ENCODE assay signal across 3 worm cellular contexts in the genomic region with DNA sequence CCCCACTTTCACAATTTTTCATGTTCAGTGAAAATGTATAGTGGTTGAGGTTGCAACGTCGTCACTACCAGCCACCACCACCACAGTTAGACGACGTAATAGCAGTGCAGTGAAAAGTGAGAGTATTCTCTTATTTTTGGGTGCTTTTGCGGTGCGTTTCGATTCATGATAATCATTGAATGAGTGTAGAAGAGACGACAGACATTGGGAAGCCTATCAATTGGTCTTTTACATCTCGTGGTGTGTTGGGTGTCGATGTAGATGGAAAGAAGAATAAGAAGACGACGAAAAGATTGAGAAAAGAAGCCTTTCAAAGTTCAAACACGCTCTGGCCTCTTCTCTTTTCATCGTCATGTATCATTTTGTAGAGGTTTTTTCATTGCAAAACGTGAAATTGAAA.
TF ChIP-seq lines count a peak whose summit lies in the region.

No protein-coding gene starts in this region.

TF ChIP-seq in whole organism, L1 larva, 84 proteins besides CTCF, POLR2A, EP300 and RAD21 (continued from another document and continues in another):
- TF ChIP-seq ceh-88 (GFP tag; IDR thresholded peaks at IDR 0.05; lab: Robert Waterston, UW): no peak
- no peak for TF ChIP-seq fkh-4 (tag; optimal IDR thresholded peaks at IDR 0.05; lab: Kevin White, UChicago; ENCODE audit: borderline replicate concordance)
- no peak for TF ChIP-seq isw-1 (GFP tag; IDR thresholded peaks at IDR 0.05; lab: Robert Waterston, UW)
- no peak for TF ChIP-seq ztf-11 (tag; optimal IDR thresholded peaks at IDR 0.05; lab: Kevin White, UChicago)
- peak; percentile 84 for TF ChIP-seq nhr-20 (tag; optimal IDR thresholded peaks at IDR 0.05; lab: Kevin White, UChicago)
- no peak for TF ChIP-seq ceh-8 (GFP tag; optimal IDR thresholded peaks at IDR 0.05; lab: Kevin White, UChicago)
- no peak for TF ChIP-seq ceh-90 (tag; optimal IDR thresholded peaks at IDR 0.05; lab: Kevin White, UChicago)
- TF ChIP-seq egl-27 (tag; optimal IDR thresholded peaks at IDR 0.05; lab: Kevin White, UChicago): no peak
- TF ChIP-seq fos-1 (tag; optimal IDR thresholded peaks at IDR 0.05; lab: Kevin White, UChicago): no peak
- TF ChIP-seq mab-9 (GFP tag; IDR thresholded peaks at IDR 0.05; lab: Robert Waterston, UW): no peak
- no peak for TF ChIP-seq sup-37 (GFP tag; optimal IDR thresholded peaks at IDR 0.05; lab: Kevin White, UChicago)
- TF ChIP-seq efl-3 (GFP tag; optimal IDR thresholded peaks at IDR 0.05; lab: Kevin White, UChicago): no peak
- peak; percentile 12 to 93 (median 72) for TF ChIP-seq elt-3 (tag; optimal IDR thresholded peaks at IDR 0.05; lab: Kevin White, UChicago)
- TF ChIP-seq lin-15B (tag; optimal IDR thresholded peaks at IDR 0.05; lab: Kevin White, UChicago): no peak
- no peak for TF ChIP-seq alr-1 (tag; optimal IDR thresholded peaks at IDR 0.05; lab: Kevin White, UChicago; ENCODE audit: borderline replicate concordance)
- TF ChIP-seq hpl-2 (GFP tag; optimal IDR thresholded peaks at IDR 0.05; lab: Kevin White, UChicago): no peak
- TF ChIP-seq sptf-1 (tag; optimal IDR thresholded peaks at IDR 0.05; lab: Kevin White, UChicago): no peak
- TF ChIP-seq egl-13 (tag; optimal IDR thresholded peaks at IDR 0.05; lab: Kevin White, UChicago): no peak
- TF ChIP-seq C04F5.9 (tag; optimal IDR thresholded peaks at IDR 0.05; lab: Kevin White, UChicago): no peak
- TF ChIP-seq lin-35 (GFP tag; optimal IDR thresholded peaks at IDR 0.05; lab: Kevin White, UChicago): peak in 1 of 2 experiments; percentile 52
- peak; percentile 11 for TF ChIP-seq xbp-1 (tag; optimal IDR thresholded peaks at IDR 0.05; lab: Kevin White, UChicago)
- no peak for TF ChIP-seq nhr-76 (tag; optimal IDR thresholded peaks at IDR 0.05; lab: Kevin White, UChicago)
- no peak for TF ChIP-seq nhr-77 (tag; optimal IDR thresholded peaks at IDR 0.05; lab: Kevin White, UChicago)
- peak; percentile 34 for TF ChIP-seq nhr-90 (tag; optimal IDR thresholded peaks at IDR 0.05; lab: Kevin White, UChicago; ENCODE audit: poor library complexity)
- no peak for TF ChIP-seq ces-1 (GFP tag; optimal IDR thresholded peaks at IDR 0.05; lab: Kevin White, UChicago)
- peak; percentile 38 for TF ChIP-seq tbx-2 (tag; optimal IDR thresholded peaks at IDR 0.05; lab: Kevin White, UChicago)
- TF ChIP-seq lin-39 (tag; optimal IDR thresholded peaks at IDR 0.05; lab: Kevin White, UChicago): no peak
- TF ChIP-seq aha-1 (tag; optimal IDR thresholded peaks at IDR 0.05; lab: Kevin White, UChicago): no peak
- TF ChIP-seq ama-1 (optimal IDR thresholded peaks at IDR 0.05; lab: Kevin White, UChicago): no peak
- peak; percentile 75 for TF ChIP-seq lin-14 (GFP tag; optimal IDR thresholded peaks at IDR 0.05; lab: Kevin White, UChicago)
- TF ChIP-seq ets-5 (GFP tag; IDR thresholded peaks at IDR 0.05; lab: Robert Waterston, UW): no peak
- no peak for TF ChIP-seq unc-98 (GFP tag; IDR thresholded peaks at IDR 0.05; lab: Robert Waterston, UW)
- TF ChIP-seq dpl-1 (GFP tag; optimal IDR thresholded peaks at IDR 0.05; lab: Kevin White, UChicago): no peak
- TF ChIP-seq swsn-7 (tag; optimal IDR thresholded peaks at IDR 0.05; lab: Kevin White, UChicago): no peak
- TF ChIP-seq rnt-1 (tag; optimal IDR thresholded peaks at IDR 0.05; lab: Kevin White, UChicago): no peak
- TF ChIP-seq nhr-47 (tag; optimal IDR thresholded peaks at IDR 0.05; lab: Kevin White, UChicago): peak; percentile 53
- no peak for TF ChIP-seq aly-2 (tag; optimal IDR thresholded peaks at IDR 0.05; lab: Kevin White, UChicago)
- TF ChIP-seq fkh-10 (GFP tag; optimal IDR thresholded peaks at IDR 0.05; lab: Kevin White, UChicago): peak; percentile 13
- TF ChIP-seq nhr-85 (tag; lab: Kevin White, UChicago): peak; percentile 97
- TF ChIP-seq C16A3.4 (tag; optimal IDR thresholded peaks at IDR 0.05; lab: Kevin White, UChicago): no peak
- no peak for TF ChIP-seq zip-4 (GFP tag; optimal IDR thresholded peaks at IDR 0.05; lab: Kevin White, UChicago)
- no peak for TF ChIP-seq pqm-1 (tag; optimal IDR thresholded peaks at IDR 0.05; lab: Kevin White, UChicago)
- peak; percentile 19 for TF ChIP-seq mep-1 (tag; optimal IDR thresholded peaks at IDR 0.05; lab: Kevin White, UChicago)
- no peak for TF ChIP-seq nhr-237 (tag; optimal IDR thresholded peaks at IDR 0.05; lab: Kevin White, UChicago)

TF ChIP-seq in whole organism, L2 larva, 48 proteins besides CTCF, POLR2A, EP300 and RAD21 (continued from another document):
- no peak for TF ChIP-seq snpc-4 (tag; optimal IDR thresholded peaks at IDR 0.05; lab: Kevin White, UChicago)
- peak; percentile 56 for TF ChIP-seq fos-1 (tag; optimal IDR thresholded peaks at IDR 0.05; lab: Kevin White, UChicago)
- no peak for TF ChIP-seq alr-1 (tag; optimal IDR thresholded peaks at IDR 0.05; lab: Kevin White, UChicago)
- TF ChIP-seq lsy-2 (tag; optimal IDR thresholded peaks at IDR 0.05; lab: Kevin White, UChicago): peak in 1 of 2 experiments; percentile 23
- TF ChIP-seq nhr-237 (tag; optimal IDR thresholded peaks at IDR 0.05; lab: Kevin White, UChicago): no peak
- no peak for TF ChIP-seq aly-2 (tag; optimal IDR thresholded peaks at IDR 0.05; lab: Kevin White, UChicago)
- no peak for TF ChIP-seq ZK546.5 (tag; optimal IDR thresholded peaks at IDR 0.05; lab: Kevin White, UChicago)
- TF ChIP-seq unc-62 (GFP tag; optimal IDR thresholded peaks at IDR 0.05; lab: Kevin White, UChicago): no peak
- no peak for TF ChIP-seq C34F6.9 (tag; optimal IDR thresholded peaks at IDR 0.05; lab: Kevin White, UChicago)
- TF ChIP-seq egl-27 (tag; optimal IDR thresholded peaks at IDR 0.05; lab: Kevin White, UChicago): no peak
- TF ChIP-seq nhr-25 (tag; optimal IDR thresholded peaks at IDR 0.05; lab: Kevin White, UChicago): peak; percentile 87
- TF ChIP-seq mbf-1 (tag; optimal IDR thresholded peaks at IDR 0.05; lab: Kevin White, UChicago): no peak
- no peak for TF ChIP-seq ceh-82 (tag; optimal IDR thresholded peaks at IDR 0.05; lab: Kevin White, UChicago)
- no peak for TF ChIP-seq zag-1 (tag; optimal IDR thresholded peaks at IDR 0.05; lab: Kevin White, UChicago)
- TF ChIP-seq elt-1 (tag; optimal IDR thresholded peaks at IDR 0.05; lab: Kevin White, UChicago): no peak
- peak; percentile 56 for TF ChIP-seq crh-2 (tag; optimal IDR thresholded peaks at IDR 0.05; lab: Kevin White, UChicago)
- no peak for TF ChIP-seq skn-1 (tag; optimal IDR thresholded peaks at IDR 0.05; lab: Kevin White, UChicago)
- peak; percentile 97 for TF ChIP-seq sma-9 (GFP tag; optimal IDR thresholded peaks at IDR 0.05; lab: Kevin White, UChicago)
- TF ChIP-seq sma-9 (tag; optimal IDR thresholded peaks at IDR 0.05; lab: Kevin White, UChicago): no peak
- no peak for TF ChIP-seq ztf-11 (tag; optimal IDR thresholded peaks at IDR 0.05; lab: Kevin White, UChicago)
- TF ChIP-seq mdl-1 (tag; optimal IDR thresholded peaks at IDR 0.05; lab: Kevin White, UChicago): peak; percentile 42 to 72
- TF ChIP-seq blmp-1 (tag; optimal IDR thresholded peaks at IDR 0.05; lab: Kevin White, UChicago; ENCODE audit: insufficient read depth): peak; percentile 92
- TF ChIP-seq nhr-23 (tag; optimal IDR thresholded peaks at IDR 0.05; lab: Kevin White, UChicago): no peak
- TF ChIP-seq sma-3 (GFP tag; optimal IDR thresholded peaks at IDR 0.05; lab: Kevin White, UChicago): peak; percentile 37
- no peak for TF ChIP-seq unc-39 (tag; optimal IDR thresholded peaks at IDR 0.05; lab: Kevin White, UChicago)
- TF ChIP-seq nhr-10 (tag; optimal IDR thresholded peaks at IDR 0.05; lab: Kevin White, UChicago): no peak

TF ChIP-seq in whole organism, L4 larva, 104 proteins besides CTCF, POLR2A, EP300 and RAD21 (continued from another document):
- TF ChIP-seq daf-16 (GFP tag; optimal IDR thresholded peaks at IDR 0.05; lab: Kevin White, UChicago) (no peak), daf-16 (tag; optimal IDR thresholded peaks at IDR 0.05; lab: Kevin White, UChicago) (peak; percentile 3), nhr-77 (tag; optimal IDR thresholded peaks at IDR 0.05; lab: Kevin White, UChicago) (peak; percentile 59), nhr-11 (tag; optimal IDR thresholded peaks at IDR 0.05; lab: Kevin White, UChicago) (no peak), unc-130 (GFP tag; optimal IDR thresholded peaks at IDR 0.05; lab: Kevin White, UChicago) (no peak), vab-7 (GFP tag; IDR thresholded peaks at IDR 0.05; lab: Robert Waterston, UW) (no peak), nhr-28 (tag; optimal IDR thresholded peaks at IDR 0.05; lab: Kevin White, UChicago) (peak; percentile 82), unc-62 (GFP tag; optimal IDR thresholded peaks at IDR 0.05 in 1 of 2; lab: Kevin White, UChicago) (peak in 1 of 2 experiments; percentile 45), unc-62 (tag; optimal IDR thresholded peaks at IDR 0.05; lab: Kevin White, UChicago) (no peak), dmd-6 (GFP tag; IDR thresholded peaks at IDR 0.05; lab: Robert Waterston, UW) (peak; percentile 95), hmg-1.1 (GFP tag; IDR thresholded peaks at IDR 0.05; lab: Robert Waterston, UW) (0 out of 2 replicates have a peak, but pooled peaks have one; percentile 40), ZK546.5 (tag; optimal IDR thresholded peaks at IDR 0.05; lab: Kevin White, UChicago) (no peak)
TF ChIP-seq in whole organism, L4 larva: peak in this region for 21.
